Worm (Caenorhabditis elegans): Measurements from ENCODE around the gene R02D5.8.
A peak's percentile ranks its signal among the peaks of the same experiment; 100 is the strongest.

Gene R02D5.8

DNA sequence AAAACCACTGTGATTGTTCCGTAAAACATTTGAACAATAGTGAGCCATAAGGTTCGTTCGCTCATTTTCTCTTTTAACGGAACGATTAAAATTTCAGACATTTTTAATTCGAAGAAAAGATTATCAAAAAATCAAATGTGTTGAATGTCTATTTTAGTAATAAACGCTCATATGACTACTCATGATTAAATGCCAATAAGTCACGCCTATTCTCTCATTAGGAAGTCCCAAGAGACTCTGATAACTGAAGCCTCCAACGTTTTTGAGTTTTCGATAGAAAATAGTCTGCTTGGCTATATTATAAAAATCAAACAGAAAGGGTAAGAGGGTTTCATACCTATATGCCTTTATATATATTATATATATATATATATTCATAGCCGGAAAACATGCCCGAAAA lies 37.0 kb upstream of the R02D5.8 start, which contains the start of gene srg-47:
srg-47 (minus strand) TSS at position 101 of the 400 bp plus-strand sequence.
- TF ChIP-seq pha-4 (tag; optimal IDR thresholded peaks at IDR 0.05), result no peak
- no peak for TF ChIP-seq unc-3 (GFP tag; conservative IDR thresholded peaks at IDR 0.05)
- no peak for TF ChIP-seq unc-3 (tag; optimal IDR thresholded peaks at IDR 0.05)
- no peak for TF ChIP-seq npax-4 (tag; optimal IDR thresholded peaks at IDR 0.05)
- no peak for TF ChIP-seq hlh-6 (tag; optimal IDR thresholded peaks at IDR 0.05)
- no peak for TF ChIP-seq tbx-2 (tag; optimal IDR thresholded peaks at IDR 0.05)
- no peak for TF ChIP-seq pha-2 (tag; optimal IDR thresholded peaks at IDR 0.05)
- TF ChIP-seq dmd-4 (tag; optimal IDR thresholded peaks at IDR 0.05; ENCODE audit: borderline replicate concordance), result no peak
- no peak for TF ChIP-seq madf-2 (tag; optimal IDR thresholded peaks at IDR 0.05)
- no peak for TF ChIP-seq elt-2 (tag; optimal IDR thresholded peaks at IDR 0.05)
- no peak for TF ChIP-seq ama-1 (optimal IDR thresholded peaks at IDR 0.05)
- TF ChIP-seq ceh-2 (tag; optimal IDR thresholded peaks at IDR 0.05), result no peak
- no peak for TF ChIP-seq T23F11.4 (GFP tag; optimal IDR thresholded peaks at IDR 0.05)
- no peak for TF ChIP-seq mec-3 (tag; optimal IDR thresholded peaks at IDR 0.05; ENCODE audit: borderline replicate concordance)
- no peak for TF ChIP-seq pag-3 (tag; optimal IDR thresholded peaks at IDR 0.05; ENCODE audit: borderline replicate concordance)

DNA sequence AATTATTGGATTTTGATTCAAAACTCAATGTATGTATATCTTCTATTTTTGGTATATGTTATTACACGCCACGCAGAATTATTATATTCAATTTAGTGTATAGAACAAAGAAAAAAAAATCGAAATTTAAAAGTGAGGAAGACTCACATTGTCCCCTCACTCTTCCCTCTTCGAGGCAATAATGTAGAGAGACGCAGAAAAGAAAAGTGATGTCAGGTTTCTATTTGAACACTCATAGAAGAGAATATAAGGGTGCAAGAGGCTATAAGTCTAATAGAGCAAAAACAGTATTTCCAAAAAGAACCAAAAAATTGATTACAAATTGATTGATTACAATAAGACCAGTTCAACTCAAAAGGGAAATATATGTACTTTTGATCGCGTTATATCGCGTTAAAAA lies 29.3 kb upstream of the R02D5.8 start:
- TF ChIP-seq ceh-19 (GFP tag; optimal IDR thresholded peaks at IDR 0.05) (no peak), ceh-34 (tag; optimal IDR thresholded peaks at IDR 0.05) (peak; percentile 66), pha-2 (tag; optimal IDR thresholded peaks at IDR 0.05) (no peak), zip-5 (tag; optimal IDR thresholded peaks at IDR 0.05) (no peak), ceh-6 (GFP tag; optimal IDR thresholded peaks at IDR 0.05) (no peak), fkh-6 (tag; optimal IDR thresholded peaks at IDR 0.05) (no peak)

DNA sequence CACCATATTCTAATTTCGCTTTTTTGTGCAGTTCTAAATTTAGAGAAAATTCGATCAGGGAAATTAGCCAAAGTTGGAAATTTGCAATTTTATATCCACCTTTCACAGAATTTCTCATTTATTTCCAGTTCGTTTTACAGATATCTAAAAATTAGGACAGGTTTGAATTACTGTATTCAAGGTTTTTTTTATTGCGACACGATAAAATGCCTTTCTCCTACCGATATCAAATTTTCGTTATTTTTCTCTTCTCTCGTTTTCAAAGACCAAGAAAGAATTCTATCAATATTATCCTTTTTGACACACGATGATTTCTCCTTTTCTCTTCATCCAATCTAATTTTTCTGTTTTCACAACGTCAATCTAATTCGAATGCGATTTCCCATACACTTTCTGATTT lies 27.4 kb upstream of the R02D5.8 start, which contains the start of gene C53A5.13:
C53A5.13 (plus strand) TSS at position 301 of the 400 bp plus-strand sequence.
- TF ChIP-seq ref-2 (tag; optimal IDR thresholded peaks at IDR 0.05), result no peak

DNA sequence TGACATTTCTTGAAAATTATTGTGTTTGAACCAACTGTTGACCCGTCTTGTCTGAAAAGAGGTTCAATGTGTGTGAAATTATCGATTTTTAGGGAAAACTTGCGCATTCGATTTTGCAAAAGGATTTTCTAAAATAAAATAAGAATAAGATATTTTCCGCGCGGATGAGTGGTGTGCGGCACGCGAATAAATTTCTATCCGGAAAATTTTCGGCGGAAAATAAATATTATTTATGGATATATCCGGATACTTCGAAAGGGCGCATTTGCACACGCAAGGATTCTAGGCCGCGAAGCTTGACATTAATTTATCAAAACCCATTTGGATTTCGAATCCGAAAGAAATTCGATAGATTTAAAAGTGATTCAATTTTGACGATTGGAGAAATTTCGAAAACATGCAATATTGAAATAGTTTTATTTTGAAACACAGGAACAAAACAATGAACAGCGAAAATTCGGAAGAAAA lies 26.7 kb upstream of the R02D5.8 start, which contains the start of gene rike-1:
rike-1 (minus strand) TSS at position 51 of the 468 bp plus-strand sequence.
- peak; percentile 49 for TF ChIP-seq unc-42 (tag; optimal IDR thresholded peaks at IDR 0.05)
- no peak for TF ChIP-seq rnt-1 (tag; optimal IDR thresholded peaks at IDR 0.05)
- TF ChIP-seq ref-2 (tag; optimal IDR thresholded peaks at IDR 0.05), result no peak
- TF ChIP-seq ceh-14 (tag; optimal IDR thresholded peaks at IDR 0.05), result peak; percentile 15
- no peak for TF ChIP-seq pros-1 (tag; optimal IDR thresholded peaks at IDR 0.05)
- peak; percentile 61 for TF ChIP-seq ztf-16 (tag; optimal IDR thresholded peaks at IDR 0.05)
- no peak for TF ChIP-seq hlh-13 (GFP tag; optimal IDR thresholded peaks at IDR 0.05)
- no peak for TF ChIP-seq ceh-48 (tag; optimal IDR thresholded peaks at IDR 0.05)
- no peak for TF ChIP-seq che-1 (tag; optimal IDR thresholded peaks at IDR 0.05)
- no peak for TF ChIP-seq eyg-1 (tag; optimal IDR thresholded peaks at IDR 0.05)
- no peak for TF ChIP-seq lim-6 (tag; optimal IDR thresholded peaks at IDR 0.05)
- TF ChIP-seq ceh-34 (tag; optimal IDR thresholded peaks at IDR 0.05), result no peak
- no peak for TF ChIP-seq pha-4 (tag; optimal IDR thresholded peaks at IDR 0.05)
- no peak for TF ChIP-seq pqm-1 (tag; optimal IDR thresholded peaks at IDR 0.05)
- no peak for TF ChIP-seq ahr-1 (tag; optimal IDR thresholded peaks at IDR 0.05)
- no peak for TF ChIP-seq fkh-6 (tag; optimal IDR thresholded peaks at IDR 0.05)
- TF ChIP-seq ceh-2 (tag; optimal IDR thresholded peaks at IDR 0.05), result peak; percentile 59
- no peak for TF ChIP-seq tbx-7 (tag; optimal IDR thresholded peaks at IDR 0.05)
- peak; percentile 50 for TF ChIP-seq ceh-31 (tag; optimal IDR thresholded peaks at IDR 0.05)
- TF ChIP-seq npax-4 (tag; optimal IDR thresholded peaks at IDR 0.05), result no peak
- TF ChIP-seq Y22D7AL.16 (tag; optimal IDR thresholded peaks at IDR 0.05), result no peak
- no peak for TF ChIP-seq sox-2 (GFP tag; IDR thresholded peaks at IDR 0.05)
- no peak for TF ChIP-seq nfya-1 (tag; optimal IDR thresholded peaks at IDR 0.05)
- TF ChIP-seq gmeb-2 (tag; optimal IDR thresholded peaks at IDR 0.05), result no peak
- no peak for TF ChIP-seq sdc-2 (tag; optimal IDR thresholded peaks at IDR 0.05)
- peak; percentile 52 for TF ChIP-seq ets-4 (tag; optimal IDR thresholded peaks at IDR 0.05)
- TF ChIP-seq dve-1 (tag; optimal IDR thresholded peaks at IDR 0.05), result no peak
- no peak for TF ChIP-seq C38D4.7 (GFP tag; optimal IDR thresholded peaks at IDR 0.05)
- no peak for TF ChIP-seq elt-4 (tag; optimal IDR thresholded peaks at IDR 0.05)
- no peak for TF ChIP-seq ceh-22 (tag; optimal IDR thresholded peaks at IDR 0.05)
- TF ChIP-seq syd-9 (tag; optimal IDR thresholded peaks at IDR 0.05), result no peak
